Fruit fly (Drosophila melanogaster) whole organism, prepupa: ENCODE data around the gene intr.

Source experiments
- Blimp-1 ChIP-seq: fragments of 200-800 bp; sonication (Bioruptor generic); optimal IDR thresholded peaks from 3 replicates; lab custom pipeline; 2017; ENCODE audit warnings: missing biosample characterization, missing genetic modification characterization, mild to moderate bottlenecking, moderate library complexity, missing genetic modification reagents
- CG10631 ChIP-seq: fragments of 200-800 bp; sonication (Bioruptor generic); optimal IDR thresholded peaks from 2 replicates; lab custom pipeline; 2016; ENCODE audit warnings: missing biosample characterization, missing genetic modification characterization
- CG10669 ChIP-seq: fragments of 200-800 bp; sonication (Bioruptor generic); optimal IDR thresholded peaks from 3 replicates; lab custom pipeline; 2018; ENCODE audit warnings: missing biosample characterization, mild to moderate bottlenecking, missing genetic modification characterization, moderate library complexity
- CG11762 ChIP-seq: fragments of 200-800 bp; sonication (Bioruptor generic); optimal IDR thresholded peaks from 3 replicates; lab custom pipeline; 2016; ENCODE audit warnings: missing biosample characterization, missing genetic modification characterization; ENCODE audit not compliant: insufficient read depth
- CG11902 ChIP-seq: fragments of 200-800 bp; sonication (Bioruptor generic); optimal IDR thresholded peaks from 3 replicates; lab custom pipeline; 2016; ENCODE audit warnings: missing biosample characterization, missing genetic modification characterization
- CG1621 ChIP-seq: fragments of 200-800 bp; sonication (Bioruptor generic); optimal IDR thresholded peaks from 3 replicates; lab custom pipeline; 2018; ENCODE audit warnings: missing biosample characterization, mild to moderate bottlenecking, missing genetic modification characterization
- CG16779 ChIP-seq: fragments of 200-800 bp; sonication (Bioruptor generic); optimal IDR thresholded peaks from 3 replicates; lab custom pipeline; 2017; ENCODE audit warnings: missing biosample characterization, mild to moderate bottlenecking, missing genetic modification characterization
- CG3032 ChIP-seq: fragments of 200-800 bp; optimal IDR thresholded peaks from 2 replicates; lab custom pipeline; 2019; ENCODE audit warnings: missing biosample characterization, mild to moderate bottlenecking, missing genetic modification characterization, moderate library complexity
- CG32006 ChIP-seq: fragments of 200-800 bp; sonication (Bioruptor generic); optimal IDR thresholded peaks from 3 replicates; lab custom pipeline; 2017; ENCODE audit warnings: missing biosample characterization, mild to moderate bottlenecking, missing genetic modification characterization
- CG34406 ChIP-seq: fragments of 200-800 bp; sonication (Bioruptor generic); optimal IDR thresholded peaks from 3 replicates; lab custom pipeline; 2016; ENCODE audit warnings: missing biosample characterization, missing genetic modification characterization
- CG3919 ChIP-seq: fragments of 200-800 bp; sonication (Bioruptor generic); optimal IDR thresholded peaks from 3 replicates; lab custom pipeline; 2016; ENCODE audit warnings: missing biosample characterization, missing genetic modification characterization
- CG6163 ChIP-seq: fragments of 200-800 bp; sonication (Bioruptor generic); IDR thresholded peaks from 3 replicates; pipeline ENCODE4 v1.3.6; 2022; ENCODE audit warnings: missing biosample characterization, missing genetic modification characterization
- CG6276 ChIP-seq: fragments of 200-800 bp; sonication (Bioruptor generic); optimal IDR thresholded peaks from 2 replicates; lab custom pipeline; 2017; ENCODE audit warnings: missing biosample characterization, mild to moderate bottlenecking, missing genetic modification characterization
- CG6792 ChIP-seq: fragments of 200-800 bp; sonication (Bioruptor generic); optimal IDR thresholded peaks from 3 replicates; lab custom pipeline; 2016; ENCODE audit warnings: missing biosample characterization, missing genetic modification characterization
- CG6808 ChIP-seq: fragments of 200-800 bp; sonication (Bioruptor generic); optimal IDR thresholded peaks from 3 replicates; lab custom pipeline; 2017; ENCODE audit warnings: missing biosample characterization, missing genetic modification characterization, mild to moderate bottlenecking, moderate library complexity, missing genetic modification reagents
- CG7368 ChIP-seq: fragments of 200-800 bp; sonication (Bioruptor generic); optimal IDR thresholded peaks from 3 replicates; lab custom pipeline; 2016; ENCODE audit warnings: missing biosample characterization, missing genetic modification characterization
- CG8632 ChIP-seq: fragments of 200-800 bp; sonication (Bioruptor generic); optimal IDR thresholded peaks from 3 replicates; lab custom pipeline; 2016; ENCODE audit warnings: missing biosample characterization, missing genetic modification characterization
- CG9139 ChIP-seq: fragments of 200-800 bp; sonication (Bioruptor generic); optimal IDR thresholded peaks from 3 replicates; lab custom pipeline; 2017; ENCODE audit warnings: missing biosample characterization, mild to moderate bottlenecking, missing genetic modification characterization
- Eip78C ChIP-seq: fragments of 200-800 bp; sonication (Bioruptor generic); peaks from one replicate; lab custom pipeline; 2016; ENCODE audit warnings: missing biosample characterization, missing genetic modification characterization
- Eip93F ChIP-seq: fragments of 200-800 bp; sonication (Bioruptor generic); optimal IDR thresholded peaks from 2 replicates; lab custom pipeline; 2016; ENCODE audit warnings: missing biosample characterization, mild to moderate bottlenecking, missing genetic modification characterization
- Ets21C ChIP-seq: fragments of 200-800 bp; sonication (Bioruptor generic); optimal IDR thresholded peaks from 3 replicates; lab custom pipeline; 2016; ENCODE audit warnings: missing biosample characterization, missing genetic modification characterization
- Gug ChIP-seq: fragments of 200-800 bp; sonication (Bioruptor generic); IDR thresholded peaks from 2 replicates; pipeline ENCODE4 v1.3.6; 2022; ENCODE audit warnings: missing biosample characterization, missing genetic modification characterization
- Hr38 ChIP-seq: sonication (Bioruptor generic); optimal IDR thresholded peaks from 2 replicates; lab custom pipeline; 2016; ENCODE audit warnings: missing biosample characterization, missing genetic modification characterization
- Hr4 ChIP-seq: fragments of 200-800 bp; sonication (Bioruptor generic); optimal IDR thresholded peaks from 3 replicates; lab custom pipeline; 2016; ENCODE audit warnings: missing biosample characterization, missing genetic modification characterization
- Met ChIP-seq: fragments of 200-800 bp; sonication (Bioruptor generic); optimal IDR thresholded peaks from 3 replicates; lab custom pipeline; 2016; ENCODE audit warnings: missing biosample characterization, missing genetic modification characterization
- Smox ChIP-seq: fragments of 200-800 bp; sonication (Bioruptor generic); optimal IDR thresholded peaks from 3 replicates; lab custom pipeline; 2016; ENCODE audit warnings: missing biosample characterization, missing genetic modification characterization
- acj6 ChIP-seq: fragments of 200-800 bp; sonication (Bioruptor generic); optimal IDR thresholded peaks from 3 replicates; lab custom pipeline; 2016; ENCODE audit warnings: missing biosample characterization, missing genetic modification characterization
- eg ChIP-seq: fragments of 200-800 bp; sonication (Bioruptor generic); IDR thresholded peaks from 3 replicates; pipeline ENCODE4 v1.3.6; 2022; ENCODE audit warnings: missing biosample characterization, missing genetic modification characterization
- esn ChIP-seq: fragments of 200-800 bp; sonication (Bioruptor generic); optimal IDR thresholded peaks from 2 replicates; lab custom pipeline; 2016; ENCODE audit warnings: missing biosample characterization, mild to moderate bottlenecking, missing genetic modification characterization, moderate library complexity
- fd59A ChIP-seq: fragments of 200-800 bp; sonication (Bioruptor generic); optimal IDR thresholded peaks from 2 replicates; lab custom pipeline; 2017; ENCODE audit warnings: missing biosample characterization, mild to moderate bottlenecking, missing genetic modification characterization, missing genetic modification reagents
- fd85E ChIP-seq: fragments of 200-800 bp; sonication (Bioruptor generic); optimal IDR thresholded peaks from 3 replicates; lab custom pipeline; 2016; ENCODE audit warnings: missing biosample characterization, missing genetic modification characterization
- fkh ChIP-seq: fragments of 200-800 bp; sonication (Bioruptor generic); optimal IDR thresholded peaks from 3 replicates; lab custom pipeline; 2017; ENCODE audit warnings: missing biosample characterization, mild to moderate bottlenecking, missing genetic modification characterization, moderate library complexity
- spab ChIP-seq: fragments of 200-800 bp; sonication (Bioruptor generic); optimal IDR thresholded peaks from 2 replicates; lab custom pipeline; 2017; ENCODE audit warnings: missing biosample characterization, mild to moderate bottlenecking, missing genetic modification characterization, missing genetic modification reagents
- svp ChIP-seq: fragments of 200-800 bp; sonication (Bioruptor generic); peaks from one replicate; lab custom pipeline; 2016; ENCODE audit warnings: missing biosample characterization, missing genetic modification characterization
- topi ChIP-seq: fragments of 200-800 bp; sonication (Bioruptor generic); optimal IDR thresholded peaks from 3 replicates; lab custom pipeline; 2016; ENCODE audit warnings: missing biosample characterization, missing genetic modification characterization
- vri ChIP-seq: fragments of 200-800 bp; sonication (Bioruptor generic); optimal IDR thresholded peaks from 3 replicates; lab custom pipeline; 2016; ENCODE audit warnings: missing biosample characterization, mild to moderate bottlenecking, missing genetic modification characterization

The intr gene

DNA sequence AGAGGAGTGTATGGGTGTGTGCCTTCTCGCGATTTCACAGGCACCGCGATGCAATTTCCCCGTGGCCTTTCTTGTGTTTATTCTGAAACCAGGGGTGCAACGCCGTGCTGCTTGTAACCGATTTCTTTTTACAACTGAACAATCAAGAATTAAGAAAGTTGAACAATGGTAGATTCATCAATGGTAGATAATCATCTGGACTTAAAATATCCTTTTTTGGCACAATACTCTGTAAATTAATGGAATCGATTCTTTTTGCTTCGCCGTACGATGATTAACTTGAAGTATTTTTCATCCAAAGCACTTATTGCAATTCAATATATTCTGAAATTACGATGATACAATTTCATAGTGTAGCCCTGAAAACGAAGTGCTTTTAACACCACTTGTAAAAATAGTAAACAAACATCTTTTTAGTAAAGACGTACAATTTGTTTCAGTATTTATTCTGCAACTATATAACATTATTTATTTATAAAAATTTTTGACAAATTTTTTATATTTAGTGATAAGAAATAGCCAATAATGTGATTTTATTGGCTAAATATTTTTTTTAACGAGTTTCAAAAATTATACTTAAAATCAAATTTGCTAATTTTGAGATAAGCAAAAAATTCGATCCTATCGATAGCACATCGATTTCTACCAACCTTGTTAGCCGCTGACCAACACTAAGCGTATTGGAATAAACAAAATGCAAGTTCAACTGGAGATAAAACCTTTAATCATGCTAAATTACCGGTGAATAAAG lies 29.4 kb downstream of the intr start, which contains the start of the genes CG1523 and CG1647 (continued):
- TF ChIP-seq CG8632 (peak; percentile 70), CG1621 (tag; lab: Kevin White, UChicago) (no peak), CG16779 (no peak), CG6276 (no peak), eg (GFP tag; lab: Robert Waterston, UW) (no peak; the same call in 2 of the 3 replicates), CG32006 (GFP tag; lab: Kevin White, UChicago) (peak; percentile 75), Hr38 (GFP tag; lab: Kevin White, UChicago) (no peak), Ets21C (no peak), CG11762 (GFP tag; lab: Kevin White, UChicago) (peak; percentile 57), fd85E (no peak), CG6163 (GFP tag; lab: Robert Waterston, UW) (peak; percentile 63; the same call in 2 of the 3 replicates), CG3919 (GFP tag; lab: Kevin White, UChicago) (no peak), CG10669 (GFP tag; lab: Kevin White, UChicago) (no peak), Blimp-1 (GFP tag; lab: Kevin White, UChicago) (no peak), CG6792 (GFP tag; lab: Kevin White, UChicago) (peak; percentile 74), CG11902 (GFP tag; lab: Kevin White, UChicago) (no peak), esn (GFP tag; lab: Kevin White, UChicago) (peak; percentile 81), svp (GFP tag; lab: Kevin White, UChicago) (no peak), CG7368 (GFP tag; lab: Kevin White, UChicago) (no peak), acj6 (GFP tag; lab: Kevin White, UChicago) (no peak), Eip78C (GFP tag; lab: Kevin White, UChicago) (no peak), topi (GFP tag; lab: Kevin White, UChicago) (no peak), fd59A (GFP tag; lab: Kevin White, UChicago) (peak; percentile 57), CG6808 (GFP tag; lab: Kevin White, UChicago) (no peak), CG3032 (tag; lab: Kevin White, UChicago) (peak; percentile 77), CG10631 (GFP tag; lab: Kevin White, UChicago) (peak; percentile 80), CG9139 (no peak), vri (no peak), Smox (GFP tag; lab: Kevin White, UChicago) (no peak), spab (GFP tag; lab: Kevin White, UChicago) (no peak), Hr4 (peak; percentile 73), Met (no peak)

DNA sequence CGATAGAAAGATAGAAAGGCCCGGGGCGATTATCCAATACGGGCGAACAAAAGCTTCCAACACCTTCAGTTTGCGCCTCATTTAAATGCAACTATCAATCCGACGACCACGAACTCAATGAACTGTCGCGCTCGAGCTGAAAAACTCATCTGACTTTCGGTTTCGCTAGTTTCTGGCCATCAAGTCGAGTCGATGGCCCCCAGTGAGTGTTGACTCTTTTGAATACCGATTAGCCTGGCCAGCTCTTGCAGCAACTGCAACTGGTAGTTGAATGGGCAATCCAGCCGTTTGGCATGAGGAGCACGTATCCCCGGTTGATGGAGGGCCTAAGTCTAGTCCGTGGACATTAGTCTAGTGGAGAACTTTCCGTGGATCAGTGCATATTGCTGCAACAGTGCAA lies 36.9 kb downstream of the intr start:
- no peak for TF ChIP-seq Eip93F (GFP tag; lab: Kevin White, UChicago)

DNA sequence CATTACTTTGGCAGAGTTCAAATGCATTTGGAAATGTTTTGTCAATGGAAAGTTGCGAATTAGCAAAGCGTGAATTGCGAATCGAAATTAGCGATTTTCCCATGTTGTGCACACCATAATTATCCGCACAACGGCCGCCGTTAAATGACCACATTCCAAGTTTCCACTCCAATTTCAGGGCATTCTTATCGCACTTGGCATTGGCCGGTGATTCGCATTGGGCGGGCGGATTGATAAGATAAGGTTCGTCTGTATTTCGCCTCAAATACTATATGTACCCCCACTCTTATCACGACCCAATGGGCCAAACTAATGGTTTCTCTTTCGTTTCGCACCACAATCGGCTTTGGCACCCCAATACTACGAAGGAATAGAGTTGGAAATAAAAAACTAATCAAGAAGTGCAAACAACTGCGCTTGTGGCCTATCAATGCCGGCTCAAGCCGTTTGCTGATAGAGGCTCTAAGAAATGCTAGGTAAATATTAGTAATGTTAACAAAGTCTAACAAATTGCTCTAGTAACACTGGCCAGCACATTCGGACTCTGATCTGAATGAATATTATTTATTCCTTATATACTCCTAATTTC lies 39.1 kb downstream of the intr start:
- TF ChIP-seq vri (no peak), Gug (GFP tag; lab: Robert Waterston, UW) (no peak), Met (no peak), fkh (GFP tag; lab: Kevin White, UChicago) (peak; percentile 72), CG34406 (GFP tag; lab: Kevin White, UChicago) (no peak)
- TF ChIP-seq, all 60 proteins: peak for 1
